Fruit fly (Drosophila melanogaster) whole organism, embryonic: ENCODE data around the gene simj.

Source experiments
- Ada2b ChIP-seq: fragments of 200-800 bp; sonication (Bioruptor generic); IDR thresholded peaks from 2 replicates; pipeline ENCODE4 v1.3.6; 2022; ENCODE audit warnings: missing biosample characterization, missing genetic modification characterization
- B-H1 ChIP-seq: fragments of 200-800 bp; sonication (Bioruptor generic); IDR thresholded peaks from 3 replicates; pipeline ENCODE4 v1.3.6; 2022; ENCODE audit warnings: missing biosample characterization, missing genetic modification characterization
- BEAF-32 ChIP-seq: fragments of 200-800 bp; sonication (Bioruptor generic); optimal IDR thresholded peaks from 3 replicates; lab custom pipeline; 2017; ENCODE audit warnings: missing biosample characterization, missing genetic modification characterization, mild to moderate bottlenecking, moderate library complexity, missing genetic modification reagents
- CG10274 ChIP-seq: fragments of 200-800 bp; sonication (Bioruptor generic); optimal IDR thresholded peaks from 3 replicates; lab custom pipeline; 2017; ENCODE audit warnings: missing biosample characterization, mild to moderate bottlenecking, missing genetic modification characterization
- CG12071 ChIP-seq: fragments of 200-800 bp; sonication (Bioruptor generic); optimal IDR thresholded peaks from 3 replicates; lab custom pipeline; 2018; ENCODE audit warnings: missing biosample characterization, mild to moderate bottlenecking, missing genetic modification characterization
- CG1233 ChIP-seq: fragments of 200-800 bp; sonication (Bioruptor generic); optimal IDR thresholded peaks from 4 replicates; lab custom pipeline; 2018; ENCODE audit warnings: missing biosample characterization, mild to moderate bottlenecking, missing genetic modification characterization
- CG14710 ChIP-seq: fragments of 200-800 bp; sonication (Bioruptor generic); optimal IDR thresholded peaks from 3 replicates; lab custom pipeline; 2019; ENCODE audit warnings: missing biosample characterization, mild to moderate bottlenecking, missing genetic modification characterization, moderate library complexity
- CG15011 ChIP-seq: fragments of 200-800 bp; sonication (Bioruptor generic); optimal IDR thresholded peaks from 3 replicates; lab custom pipeline; 2018; ENCODE audit warnings: missing biosample characterization, mild to moderate bottlenecking, missing genetic modification characterization
- CG15269 ChIP-seq: fragments of 200-800 bp; sonication (Bioruptor generic); optimal IDR thresholded peaks from 2 replicates; lab custom pipeline; 2018; ENCODE audit warnings: missing biosample characterization, mild to moderate bottlenecking, missing genetic modification characterization, moderate library complexity
- CG1529 ChIP-seq: fragments of 200-800 bp; sonication (Bioruptor generic); optimal IDR thresholded peaks from 3 replicates; lab custom pipeline; 2018; ENCODE audit warnings: missing biosample characterization, missing genetic modification characterization
- CG2199 ChIP-seq: fragments of 200-800 bp; sonication (Bioruptor generic); IDR thresholded peaks from 3 replicates; pipeline ENCODE4 v1.3.6; 2022; ENCODE audit warnings: missing biosample characterization, missing genetic modification characterization
- CG4328 ChIP-seq: fragments of 200-800 bp; sonication (Bioruptor generic); optimal IDR thresholded peaks from 3 replicates; lab custom pipeline; 2017; ENCODE audit warnings: missing biosample characterization, missing genetic modification reagents, missing genetic modification characterization
- CG6654 ChIP-seq: fragments of 200-800 bp; sonication (Bioruptor generic); optimal IDR thresholded peaks from 2 replicates; lab custom pipeline; 2017; ENCODE audit warnings: missing biosample characterization, mild to moderate bottlenecking, missing genetic modification characterization
- CG7556 ChIP-seq: fragments of 200-800 bp; sonication (Bioruptor generic); optimal IDR thresholded peaks from 2 replicates; lab custom pipeline; 2017; ENCODE audit warnings: missing biosample characterization, mild to moderate bottlenecking, missing genetic modification characterization
- CG7963 ChIP-seq: fragments of 200-800 bp; sonication (Bioruptor generic); IDR thresholded peaks from 3 replicates; pipeline ENCODE4 v1.3.6; 2022; ENCODE audit warnings: missing biosample characterization, missing genetic modification characterization; ENCODE audit not compliant: partially characterized antibody
- CG8388 ChIP-seq: fragments of 200-800 bp; sonication (Bioruptor generic); optimal IDR thresholded peaks from 2 replicates; lab custom pipeline; 2019; ENCODE audit warnings: missing biosample characterization, mild to moderate bottlenecking, missing genetic modification characterization, moderate library complexity
- CG9817 ChIP-seq: fragments of 200-800 bp; sonication (Bioruptor generic); optimal IDR thresholded peaks from 2 replicates; lab custom pipeline; 2018; ENCODE audit warnings: missing biosample characterization, mild to moderate bottlenecking, missing genetic modification characterization, moderate library complexity
- CHES-1-like ChIP-seq: fragments of 200-800 bp; sonication (Bioruptor generic); optimal IDR thresholded peaks from 2 replicates; lab custom pipeline; 2016; ENCODE audit warnings: missing biosample characterization, missing genetic modification characterization
- CrebB ChIP-seq: fragments of 200-800 bp; sonication (Bioruptor generic); optimal IDR thresholded peaks from 3 replicates; lab custom pipeline; 2018; ENCODE audit warnings: missing biosample characterization, mild to moderate bottlenecking, missing genetic modification characterization
- Dek ChIP-seq: fragments of 200-800 bp; sonication (Bioruptor generic); optimal IDR thresholded peaks from 3 replicates; lab custom pipeline; 2019; ENCODE audit warnings: missing biosample characterization, mild to moderate bottlenecking, missing genetic modification characterization, moderate library complexity
- Fer1 ChIP-seq: fragments of 200-800 bp; sonication (Bioruptor generic); optimal IDR thresholded peaks from 2 replicates; lab custom pipeline; 2017; ENCODE audit warnings: missing biosample characterization, mild to moderate bottlenecking, missing genetic modification characterization
- Hand ChIP-seq: fragments of 200-800 bp; sonication (Bioruptor generic); optimal IDR thresholded peaks from 2 replicates; lab custom pipeline; 2017; ENCODE audit warnings: mild to moderate bottlenecking, missing biosample characterization, missing genetic modification reagents, missing genetic modification characterization
- Lim3 ChIP-seq: fragments of 200-800 bp; sonication (Bioruptor generic); IDR thresholded peaks from 2 replicates; pipeline ENCODE4 v1.3.6; 2022; ENCODE audit warnings: missing biosample characterization, missing genetic modification characterization
- Lpt ChIP-seq: fragments of >200 bp; optimal IDR thresholded peaks from 2 replicates; lab custom pipeline; 2018; ENCODE audit warnings: missing biosample characterization, missing genetic modification characterization
- Meics ChIP-seq: fragments of 200-800 bp; sonication (Bioruptor generic); optimal IDR thresholded peaks from 2 replicates; lab custom pipeline; 2017; ENCODE audit warnings: missing biosample characterization, mild to moderate bottlenecking, missing genetic modification characterization
- Myb ChIP-seq: fragments of 200-800 bp; sonication (Bioruptor generic); optimal IDR thresholded peaks from 2 replicates; lab custom pipeline; 2016; ENCODE audit warnings: missing biosample characterization, missing genetic modification characterization
- PHDP ChIP-seq: fragments of 200-800 bp; sonication (Bioruptor generic); optimal IDR thresholded peaks from 3 replicates; lab custom pipeline; 2018; ENCODE audit warnings: missing biosample characterization, mild to moderate bottlenecking, missing genetic modification characterization, moderate library complexity
- Sox100B ChIP-seq: fragments of 200-800 bp; sonication (Bioruptor generic); optimal IDR thresholded peaks from 3 replicates; lab custom pipeline; 2018; ENCODE audit warnings: missing biosample characterization, mild to moderate bottlenecking, missing genetic modification characterization
- Stat92E ChIP-seq, 3 experiments: fragments of >200 bp in 2 of 3; fragments of 200-800 bp in 1 of 3; sonication (Bioruptor generic) in 1 of 3; optimal IDR thresholded peaks; 2 replicates each; lab custom pipeline; 2017 to 2019; ENCODE audit warnings: missing biosample characterization in 3 of 3, missing genetic modification characterization in 3 of 3, mild to moderate bottlenecking in 1 of 3, moderate library complexity in 1 of 3
- ap ChIP-seq: fragments of 200-800 bp; sonication (Bioruptor generic); IDR thresholded peaks from 2 replicates; pipeline ENCODE4 v1.3.6; 2022; ENCODE audit warnings: missing biosample characterization, missing genetic modification characterization
- ash1 ChIP-seq: fragments of 200-800 bp; sonication (Bioruptor generic); optimal IDR thresholded peaks from 2 replicates; lab custom pipeline; 2018; ENCODE audit warnings: missing biosample characterization, mild to moderate bottlenecking, missing genetic modification characterization
- ato ChIP-seq: fragments of 200-800 bp; sonication (Bioruptor generic); IDR thresholded peaks from 2 replicates; pipeline ENCODE4 v1.3.6; 2022; ENCODE audit warnings: missing biosample characterization, missing genetic modification characterization; ENCODE audit not compliant: partially characterized antibody
- bsh ChIP-seq, 2 experiments: fragments of 200-800 bp; sonication (Bioruptor generic); optimal IDR thresholded peaks; 2 replicates each; lab custom pipeline; 2017 to 2018; ENCODE audit warnings: mild to moderate bottlenecking in 2 of 2, missing biosample characterization in 2 of 2, missing genetic modification characterization in 2 of 2, moderate library complexity in 1 of 2
- chif ChIP-seq, 2 experiments: fragments of 200-800 bp; sonication (Bioruptor generic); optimal IDR thresholded peaks; 3 replicates each; lab custom pipeline; 2016; ENCODE audit warnings: missing biosample characterization in 2 of 2, missing genetic modification characterization in 2 of 2
- da ChIP-seq: fragments of 200-800 bp; sonication (Bioruptor generic); optimal IDR thresholded peaks from 2 replicates; lab custom pipeline; 2016; ENCODE audit warnings: missing biosample characterization, missing genetic modification characterization
- dpn ChIP-seq, 2 experiments: fragments of 200-800 bp; sonication (Bioruptor generic); optimal IDR thresholded peaks; 3 replicates each; lab custom pipeline; 2016; ENCODE audit warnings: missing biosample characterization in 2 of 2, missing genetic modification characterization in 2 of 2
- fd64A ChIP-seq: fragments of 200-800 bp; sonication (Bioruptor generic); optimal IDR thresholded peaks from 3 replicates; lab custom pipeline; 2018; ENCODE audit warnings: missing biosample characterization, mild to moderate bottlenecking, missing genetic modification characterization
- fru ChIP-seq: fragments of >200 bp; optimal IDR thresholded peaks from 2 replicates; lab custom pipeline; 2017
- insv ChIP-seq, 2 experiments: fragments of 200-800 bp; sonication (Bioruptor generic); optimal IDR thresholded peaks; 3 replicates each; lab custom pipeline; 2016 to 2018; ENCODE audit warnings: missing biosample characterization in 2 of 2, missing genetic modification characterization in 2 of 2
- kay ChIP-seq: fragments of 200-800 bp; sonication (Bioruptor generic); optimal IDR thresholded peaks from 2 replicates; lab custom pipeline; 2016; ENCODE audit warnings: missing biosample characterization, missing genetic modification characterization
- klu ChIP-seq: fragments of 200-800 bp; sonication (Bioruptor generic); IDR thresholded peaks from 2 replicates; pipeline ENCODE4 v1.3.6; 2022; ENCODE audit warnings: missing biosample characterization, missing genetic modification characterization
- lab ChIP-seq: fragments of 200-800 bp; sonication (Bioruptor generic); optimal IDR thresholded peaks from 3 replicates; lab custom pipeline; 2017; ENCODE audit warnings: missing biosample characterization, missing genetic modification characterization, mild to moderate bottlenecking, moderate library complexity, missing genetic modification reagents
- nerfin-2 ChIP-seq: fragments of 200-800 bp; sonication (Bioruptor generic); IDR thresholded peaks from 2 replicates; pipeline ENCODE4 v1.3.6; 2022; ENCODE audit warnings: missing biosample characterization, missing genetic modification characterization; ENCODE audit not compliant: partially characterized antibody
- oc ChIP-seq: fragments of 200-800 bp; sonication (Bioruptor generic); optimal IDR thresholded peaks from 2 replicates; lab custom pipeline; 2018; ENCODE audit warnings: missing biosample characterization, mild to moderate bottlenecking, missing genetic modification characterization, moderate library complexity
- org-1 ChIP-seq: fragments of 200-800 bp; sonication (Bioruptor generic); optimal IDR thresholded peaks from 2 replicates; lab custom pipeline; 2017; ENCODE audit warnings: missing biosample characterization, missing genetic modification characterization
- otp ChIP-seq: fragments of 200-800 bp; sonication (Bioruptor generic); IDR thresholded peaks from 3 replicates; pipeline ENCODE4, ENCODE4 v1.3.6; 2022; ENCODE audit warnings: missing biosample characterization, missing genetic modification characterization
- pan ChIP-seq, 4 experiments: fragments of >200 bp in 3 of 4; fragments of 200-800 bp in 1 of 4; sonication (Bioruptor generic) in 1 of 4; optimal IDR thresholded peaks in 3 of 4; IDR thresholded peaks in 1 of 4; 2 replicates each; pipeline versions ENCODE4 v1.3.6 to Lab custom; 2017 to 2022; ENCODE audit warnings: missing biosample characterization in 2 of 4, missing genetic modification characterization in 2 of 4, mixed read lengths in 1 of 4
- seq ChIP-seq: fragments of 200-800 bp; sonication (Bioruptor generic); IDR thresholded peaks from 2 replicates; pipeline ENCODE4 v1.3.6; 2022; ENCODE audit warnings: missing biosample characterization, missing genetic modification characterization
- tx ChIP-seq: fragments of 200-800 bp; sonication (Bioruptor generic); optimal IDR thresholded peaks from 2 replicates; lab custom pipeline; 2016; ENCODE audit warnings: missing biosample characterization, missing genetic modification characterization

The simj gene

DNA sequence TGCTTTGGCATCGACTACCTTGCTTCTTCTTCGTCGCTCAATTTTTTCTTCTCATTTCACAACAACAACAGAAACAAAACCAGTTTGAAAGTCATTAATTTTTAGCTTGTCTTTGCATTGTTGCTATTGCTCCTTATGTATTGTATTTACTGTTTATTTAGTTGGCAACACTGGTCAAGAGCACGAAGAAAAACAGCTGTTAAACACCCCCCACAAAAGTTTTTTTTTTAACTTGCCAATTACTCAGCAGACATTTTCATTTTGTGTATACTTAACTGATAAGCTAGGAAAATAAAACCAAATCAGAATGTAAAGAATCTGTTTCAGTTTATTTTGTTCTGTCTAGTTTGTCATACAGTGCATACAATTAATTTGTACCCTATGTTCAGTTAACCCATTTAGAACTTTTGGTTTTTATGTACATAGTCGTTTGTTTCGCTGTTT, 15.2 kb downstream of the simj start (continued):
- TF ChIP-seq otp (GFP tag; lab: Robert Waterston, UW) (0 out of 3 replicates have a peak, but pooled peaks have one; percentile 11), PHDP (tag; lab: Kevin White, UChicago) (peak; percentile 49), chif (GFP tag; optimal IDR thresholded peaks at IDR 0.05; lab: Kevin White, UChicago) (peak in 1 of 2 experiments; percentile 51), kay (GFP tag; lab: Kevin White, UChicago) (no peak), Myb (GFP tag; lab: Kevin White, UChicago) (no peak), org-1 (GFP tag; lab: Kevin White, UChicago) (peak; percentile 24), ash1 (GFP tag; lab: Kevin White, UChicago) (no peak), Sox100B (peak; percentile 30), fd64A (GFP tag; lab: Kevin White, UChicago) (no peak), CG2199 (GFP tag; lab: Robert Waterston, UW) (no peak), CG1233 (GFP tag; lab: Kevin White, UChicago) (no peak), Ada2b (GFP tag; lab: Robert Waterston, UW) (peak; percentile 33; the same call in 1 of the 2 replicates), oc (tag; lab: Kevin White, UChicago) (peak; percentile 25), ap (GFP tag; lab: Robert Waterston, UW) (no peak), CG1529 (no peak), CG12071 (GFP tag; lab: Kevin White, UChicago) (peak; percentile 29), Stat92E (GFP tag; optimal IDR thresholded peaks at IDR 0.05; lab: Kevin White, UChicago) (no peak), CrebB (tag; lab: Kevin White, UChicago) (peak; percentile 18), klu (GFP tag; lab: Robert Waterston, UW) (no peak), BEAF-32 (GFP tag; lab: Kevin White, UChicago) (no peak), Lpt (GFP tag; lab: Kevin White, UChicago) (no peak), lab (GFP tag; lab: Kevin White, UChicago) (peak; percentile 57), ato (GFP tag; lab: Robert Waterston, UW) (no peak), pan (optimal IDR thresholded peaks at IDR 0.05; lab: Kevin White, UChicago) (no peak), pan (GFP tag; optimal IDR thresholded peaks at IDR 0.05 in 1 of 2, IDR thresholded peaks at IDR 0.05 in 1 of 2) (peak in 1 of 2 experiments; percentile 42), tx (GFP tag; lab: Kevin White, UChicago) (peak; percentile 9), Fer1 (GFP tag; lab: Kevin White, UChicago) (peak; percentile 64), CG7556 (GFP tag; lab: Kevin White, UChicago) (peak; percentile 35), Meics (GFP tag; lab: Kevin White, UChicago) (peak; percentile 8), CG8388 (GFP tag; lab: Kevin White, UChicago) (peak; percentile 62), nerfin-2 (GFP tag; lab: Robert Waterston, UW) (no peak), CG4328 (peak; percentile 27), Dek (tag; lab: Kevin White, UChicago) (peak; percentile 9), seq (GFP tag; lab: Robert Waterston, UW) (peak; percentile 61), CG14710 (peak; percentile 36), CG6654 (GFP tag; lab: Kevin White, UChicago) (no peak), CG7963 (GFP tag; lab: Robert Waterston, UW) (no peak), dpn (GFP tag; optimal IDR thresholded peaks at IDR 0.05; lab: Kevin White, UChicago) (peak; percentile 8 to 33), CHES-1-like (GFP tag; lab: Kevin White, UChicago) (peak; percentile 57), bsh (GFP tag; optimal IDR thresholded peaks at IDR 0.05; lab: Kevin White, UChicago) (peak in 1 of 2 experiments; percentile 34), CG10274 (GFP tag; lab: Kevin White, UChicago) (peak; percentile 19), CG15269 (tag; lab: Kevin White, UChicago) (peak; percentile 40), fru (lab: Kevin White, UChicago) (no peak), B-H1 (GFP tag; lab: Robert Waterston, UW) (no peak), CG9817 (no peak), da (GFP tag; lab: Kevin White, UChicago) (no peak), Lim3 (GFP tag; lab: Robert Waterston, UW) (no peak), insv (GFP tag; optimal IDR thresholded peaks at IDR 0.05; lab: Kevin White, UChicago) (no peak), Hand (GFP tag; lab: Kevin White, UChicago) (peak; percentile 38), CG15011 (GFP tag; lab: Kevin White, UChicago) (peak; percentile 28)
